Worm (Caenorhabditis elegans) whole organism, L2 larva: ENCODE results near the gene puf-8.
A peak's percentile ranks its signal among the peaks of the same experiment; 100 is the strongest.

Experiments
- C34F6.9 ChIP-seq: fragments of 150-350 bp; optimal IDR thresholded peaks from 2 replicates; lab custom pipeline; 2014; ENCODE audit warnings: missing biosample characterization, missing genetic modification characterization
- F13H6.1 ChIP-seq: sonication (generic microtip); optimal IDR thresholded peaks from 2 replicates; lab custom pipeline; 2016; ENCODE audit warnings: missing genetic modification characterization, missing compliant biosample characterization
- R02D3.7 ChIP-seq: fragments of 150-350 bp; optimal IDR thresholded peaks from 2 replicates; lab custom pipeline; 2014; ENCODE audit warnings: missing biosample characterization, missing genetic modification characterization
- alr-1 ChIP-seq: fragments of 150-350 bp; optimal IDR thresholded peaks from 2 replicates; lab custom pipeline; 2014; ENCODE audit warnings: missing biosample characterization, missing genetic modification characterization
- ama-1 ChIP-seq: fragments of 150-350 bp; optimal IDR thresholded peaks from 2 replicates; lab custom pipeline; 2018; ENCODE audit warnings: inconsistent platforms
- blmp-1 ChIP-seq: sonication (generic microtip); optimal IDR thresholded peaks from 2 replicates; lab custom pipeline; 2017; ENCODE audit warnings: missing genetic modification characterization, mild to moderate bottlenecking, missing compliant biosample characterization, antibody characterized with exemption, moderate library complexity; ENCODE audit not compliant: insufficient read depth
- ceh-16 ChIP-seq: fragments of 150-350 bp; optimal IDR thresholded peaks from 2 replicates; lab custom pipeline; 2014; ENCODE audit warnings: missing biosample characterization, missing genetic modification characterization
- ceh-82 ChIP-seq: fragments of 150-350 bp; optimal IDR thresholded peaks from 2 replicates; lab custom pipeline; 2014; ENCODE audit warnings: missing biosample characterization, missing genetic modification characterization
- crh-2 ChIP-seq: sonication (generic microtip); optimal IDR thresholded peaks from 2 replicates; lab custom pipeline; 2017; ENCODE audit warnings: missing biosample characterization, missing genetic modification characterization
- dmd-4 ChIP-seq: sonication (generic microtip); optimal IDR thresholded peaks from 2 replicates; lab custom pipeline; 2017; ENCODE audit warnings: missing biosample characterization, missing genetic modification characterization
- elt-3 ChIP-seq: sonication (generic microtip); optimal IDR thresholded peaks from 2 replicates; lab custom pipeline; 2017; ENCODE audit warnings: missing biosample characterization, missing genetic modification characterization
- fos-1 ChIP-seq: fragments of 150-350 bp; optimal IDR thresholded peaks from 2 replicates; lab custom pipeline; 2014; ENCODE audit warnings: missing biosample characterization, missing genetic modification characterization
- gmeb-1 ChIP-seq: fragments of 150-350 bp; optimal IDR thresholded peaks from 2 replicates; lab custom pipeline; 2014; ENCODE audit warnings: missing biosample characterization, missing genetic modification characterization
- lin-13 ChIP-seq: fragments of 150-350 bp; optimal IDR thresholded peaks from 2 replicates; lab custom pipeline; 2014; ENCODE audit warnings: missing biosample characterization, missing genetic modification reagents, missing genetic modification characterization
- lsy-2 ChIP-seq, 2 experiments: fragments of 150-350 bp in 1 of 2; sonication (generic microtip) in 1 of 2; optimal IDR thresholded peaks; 2 replicates each; lab custom pipeline; 2014 to 2017; ENCODE audit warnings: missing biosample characterization in 2 of 2, missing genetic modification characterization in 2 of 2
- mab-5 ChIP-seq: fragments of 150-350 bp; optimal IDR thresholded peaks from 2 replicates; lab custom pipeline; 2014; ENCODE audit warnings: missing biosample characterization, missing genetic modification characterization
- mbf-1 ChIP-seq: sonication (generic microtip); optimal IDR thresholded peaks from 2 replicates; lab custom pipeline; 2017; ENCODE audit warnings: missing biosample characterization, missing genetic modification characterization
- nhr-10 ChIP-seq: sonication (generic microtip); optimal IDR thresholded peaks from 2 replicates; lab custom pipeline; 2017; ENCODE audit warnings: missing biosample characterization, missing genetic modification characterization
- nhr-129 ChIP-seq: fragments of 150-350 bp; optimal IDR thresholded peaks from 2 replicates; lab custom pipeline; 2014; ENCODE audit warnings: missing biosample characterization, missing genetic modification characterization
- nhr-21 ChIP-seq: fragments of 150-350 bp; optimal IDR thresholded peaks from 2 replicates; lab custom pipeline; 2014; ENCODE audit warnings: missing biosample characterization, missing genetic modification characterization
- nhr-23 ChIP-seq: fragments of 150-350 bp; optimal IDR thresholded peaks from 2 replicates; lab custom pipeline; 2014; ENCODE audit warnings: missing biosample characterization, missing genetic modification reagents, missing genetic modification characterization
- nhr-237 ChIP-seq: fragments of 150-350 bp; optimal IDR thresholded peaks from 2 replicates; lab custom pipeline; 2014; ENCODE audit warnings: missing biosample characterization, missing genetic modification characterization
- nhr-6 ChIP-seq: fragments of 150-350 bp; optimal IDR thresholded peaks from 2 replicates; lab custom pipeline; 2014; ENCODE audit warnings: missing biosample characterization, missing genetic modification characterization
- peb-1 ChIP-seq: fragments of 150-350 bp; optimal IDR thresholded peaks from 2 replicates; lab custom pipeline; 2014; ENCODE audit warnings: missing biosample characterization, missing genetic modification characterization
- sem-4 ChIP-seq: fragments of 150-350 bp; optimal IDR thresholded peaks from 2 replicates; lab custom pipeline; 2014; ENCODE audit warnings: missing biosample characterization, missing genetic modification reagents, missing genetic modification characterization
- sma-3 ChIP-seq: sonication (generic microtip); optimal IDR thresholded peaks from 2 replicates; lab custom pipeline; 2016; ENCODE audit warnings: missing genetic modification reagents, missing genetic modification characterization, missing compliant biosample characterization
- sma-9 ChIP-seq, 2 experiments: fragments of 150-350 bp in 1 of 2; sonication (generic microtip) in 1 of 2; optimal IDR thresholded peaks; 2 replicates each; lab custom pipeline; 2014 to 2016; ENCODE audit warnings: missing genetic modification characterization in 2 of 2, mild to moderate bottlenecking in 1 of 2, missing biosample characterization in 1 of 2, missing compliant biosample characterization in 1 of 2, missing genetic modification reagents in 1 of 2, moderate library complexity in 1 of 2
- snpc-4 ChIP-seq: fragments of 150-350 bp; optimal IDR thresholded peaks from 2 replicates; lab custom pipeline; 2014; ENCODE audit warnings: missing biosample characterization, missing genetic modification characterization
- unc-39 ChIP-seq: fragments of 150-350 bp; optimal IDR thresholded peaks from 2 replicates; lab custom pipeline; 2014; ENCODE audit warnings: missing biosample characterization, missing genetic modification characterization
- unc-55 ChIP-seq: fragments of 150-350 bp; sonication (generic microtip); optimal IDR thresholded peaks from 3 replicates; lab custom pipeline; 2014; ENCODE audit warnings: missing biosample characterization, missing genetic modification reagents, missing genetic modification characterization
- unc-62 ChIP-seq: fragments of 150-350 bp; optimal IDR thresholded peaks from 2 replicates; lab custom pipeline; 2014; ENCODE audit warnings: missing biosample characterization, missing genetic modification reagents, missing genetic modification characterization
- ztf-1 ChIP-seq: fragments of 200-800 bp; sonication (Bioruptor generic); conservative IDR thresholded peaks from 2 replicates; pipeline ENCODE4 v1.3.6; 2022; ENCODE audit warnings: missing genetic modification characterization, missing compliant biosample characterization

Gene puf-8

DNA sequence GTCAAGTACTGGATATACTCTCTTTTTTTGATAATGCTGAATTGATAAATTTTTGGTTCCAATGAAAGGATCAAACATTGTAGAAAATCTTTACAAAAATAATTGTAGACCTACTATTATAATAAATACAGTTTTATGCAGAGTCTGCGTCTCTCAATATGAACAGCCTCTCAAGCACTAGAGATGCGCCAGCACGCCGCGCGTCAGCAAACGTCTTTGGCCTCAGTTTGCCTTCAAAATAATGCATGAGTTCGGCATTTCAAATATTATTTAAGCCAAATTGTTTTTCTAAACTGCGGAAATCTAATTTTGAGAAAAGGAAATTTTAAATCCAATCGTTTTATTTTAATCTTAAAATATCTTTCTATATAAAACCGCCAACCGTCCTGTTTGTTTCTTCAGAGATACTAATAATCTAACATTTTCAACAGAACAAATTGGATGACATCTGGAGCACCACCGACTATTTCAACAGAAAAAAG, 3.7 kb upstream of the puf-8 start, which contains the start of gene cul-4:
cul-4 (plus strand) TSS at position 432 of the 482 bp plus-strand sequence.
- peak; percentile 41 for TF ChIP-seq nhr-21 (tag; lab: Kevin White, UChicago)
- TF ChIP-seq nhr-237 (tag; lab: Kevin White, UChicago): no peak
- peak; percentile 26 for TF ChIP-seq R02D3.7 (tag; lab: Kevin White, UChicago)
- TF ChIP-seq alr-1: no peak
- TF ChIP-seq F13H6.1 (tag; lab: Kevin White, UChicago): no peak
- TF ChIP-seq lsy-2 (tag; optimal IDR thresholded peaks at IDR 0.05; lab: Kevin White, UChicago): peak in 1 of 2 experiments; percentile 74
- TF ChIP-seq mab-5 (tag; lab: Kevin White, UChicago): peak; percentile 30
- no peak for TF ChIP-seq ama-1
- no peak for TF ChIP-seq nhr-6 (tag; lab: Kevin White, UChicago)
- TF ChIP-seq sem-4 (tag; lab: Kevin White, UChicago): no peak
- TF ChIP-seq ztf-1 (GFP tag; lab: Robert Waterston, UW): no peak
- TF ChIP-seq blmp-1 (tag; lab: Kevin White, UChicago): peak; percentile 27
- TF ChIP-seq sma-9 (GFP tag; optimal IDR thresholded peaks at IDR 0.05; lab: Kevin White, UChicago): peak; percentile 91
- TF ChIP-seq sma-9 (tag; optimal IDR thresholded peaks at IDR 0.05; lab: Kevin White, UChicago): no peak
- peak; percentile 79 for TF ChIP-seq gmeb-1 (tag; lab: Kevin White, UChicago)
- no peak for TF ChIP-seq lin-13 (GFP tag; lab: Kevin White, UChicago)
- TF ChIP-seq C34F6.9 (tag; lab: Kevin White, UChicago): peak; percentile 81
- no peak for TF ChIP-seq ceh-16 (tag; lab: Kevin White, UChicago)
- TF ChIP-seq sma-3 (GFP tag; lab: Kevin White, UChicago): peak; percentile 71
- TF ChIP-seq dmd-4 (tag; lab: Kevin White, UChicago): no peak
- TF ChIP-seq nhr-129 (tag; lab: Kevin White, UChicago): peak; percentile 31

DNA sequence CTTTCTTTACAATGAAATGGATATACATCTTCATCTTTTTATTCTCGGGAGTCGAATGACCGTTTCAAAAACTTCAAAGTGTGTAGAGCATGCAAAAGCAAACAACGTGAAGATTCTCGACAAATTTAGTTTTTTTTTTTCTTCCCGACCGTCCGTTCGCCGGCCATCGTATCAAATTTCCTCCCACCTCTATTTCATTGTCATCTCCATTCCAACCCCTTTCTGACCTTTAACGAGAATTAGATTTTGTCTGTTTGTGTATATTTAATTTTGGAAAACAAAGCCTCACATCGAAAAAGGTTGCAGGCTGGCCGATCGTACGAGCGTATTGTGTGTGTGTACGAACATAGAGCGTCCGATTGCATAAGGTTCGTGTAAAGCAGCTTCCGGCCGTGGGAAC, 995 bp upstream of the puf-8 start, which contains the start of gene C30G12.1:
C30G12.1 (plus strand) TSS at position 301 of the 400 bp plus-strand sequence.
- TF ChIP-seq nhr-6 (tag; lab: Kevin White, UChicago): no peak
- no peak for TF ChIP-seq snpc-4
- TF ChIP-seq alr-1: no peak
- TF ChIP-seq unc-55 (GFP tag; lab: Kevin White, UChicago): no peak
- no peak for TF ChIP-seq nhr-23 (tag; lab: Kevin White, UChicago)
- TF ChIP-seq dmd-4 (tag; lab: Kevin White, UChicago): no peak
- no peak for TF ChIP-seq peb-1 (tag; lab: Kevin White, UChicago)
- no peak for TF ChIP-seq ceh-82 (tag; lab: Kevin White, UChicago)
- no peak for TF ChIP-seq elt-3
- TF ChIP-seq nhr-21 (tag; lab: Kevin White, UChicago): no peak
- no peak for TF ChIP-seq unc-39
- no peak for TF ChIP-seq crh-2 (tag; lab: Kevin White, UChicago)
- no peak for TF ChIP-seq unc-62 (GFP tag; lab: Kevin White, UChicago)
- TF ChIP-seq, all 48 proteins: peak for 0

DNA sequence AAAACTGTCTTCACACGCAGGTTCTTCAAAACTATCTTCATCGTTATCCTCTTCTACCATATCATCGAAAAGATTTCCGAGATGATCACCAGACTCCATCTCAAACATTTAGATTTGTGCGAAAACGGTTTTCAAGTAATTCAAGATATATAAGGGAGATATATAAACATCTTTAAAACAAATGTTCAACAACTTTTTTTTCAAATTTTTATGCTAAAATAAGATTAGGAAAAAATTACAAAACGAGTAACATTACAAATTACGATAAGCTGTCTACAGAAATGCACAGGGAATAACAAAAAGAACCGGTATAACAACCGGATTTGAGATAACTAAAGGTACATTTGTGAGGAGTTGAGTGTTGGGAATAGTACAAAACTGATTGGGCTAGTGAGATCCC, 2.1 kb downstream of the puf-8 start, which contains the start of gene C30G12.6:
C30G12.6 (minus strand) TSS at position 101 of the 400 bp plus-strand sequence.
- no peak for TF ChIP-seq lsy-2 (tag; optimal IDR thresholded peaks at IDR 0.05; lab: Kevin White, UChicago)
- TF ChIP-seq lin-13 (GFP tag; lab: Kevin White, UChicago): no peak
- TF ChIP-seq crh-2 (tag; lab: Kevin White, UChicago): no peak
- no peak for TF ChIP-seq nhr-10 (tag; lab: Kevin White, UChicago)
- TF ChIP-seq mbf-1 (tag; lab: Kevin White, UChicago): no peak
- TF ChIP-seq nhr-129 (tag; lab: Kevin White, UChicago): no peak
- TF ChIP-seq unc-62 (GFP tag; lab: Kevin White, UChicago): no peak
- no peak for TF ChIP-seq F13H6.1 (tag; lab: Kevin White, UChicago)
- no peak for TF ChIP-seq ceh-82 (tag; lab: Kevin White, UChicago)

DNA sequence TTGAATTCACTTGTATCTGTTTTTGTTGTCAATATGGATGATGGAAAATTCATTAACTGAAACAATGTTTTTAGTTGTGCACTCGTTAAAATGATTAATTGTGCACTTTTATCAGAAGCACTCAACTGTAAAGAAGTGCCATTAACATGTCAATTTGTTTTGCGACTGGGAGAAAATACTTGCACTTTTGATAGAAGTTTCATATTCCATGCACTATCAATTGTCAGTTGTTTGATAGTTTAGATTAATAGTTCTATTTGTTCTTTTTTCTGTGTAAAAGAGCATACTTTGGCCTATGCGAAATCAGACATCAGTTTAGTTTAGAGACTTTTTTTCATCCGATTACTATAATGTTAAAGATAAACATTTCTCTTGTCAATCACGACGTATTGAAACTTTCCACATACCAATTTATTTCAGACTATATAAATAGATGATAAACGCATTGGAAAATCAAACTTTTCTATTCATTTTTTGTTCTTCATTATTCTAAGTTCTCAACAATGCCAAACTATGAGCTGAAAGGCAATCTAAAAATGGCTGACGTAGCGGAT, 8.0 kb downstream of the puf-8 start, which contains the start of gene C30G12.2:
C30G12.2 (plus strand) TSS at position 504 of the 554 bp plus-strand sequence.
- TF ChIP-seq ceh-82 (tag; lab: Kevin White, UChicago) (no peak), sma-9 (GFP tag; optimal IDR thresholded peaks at IDR 0.05; lab: Kevin White, UChicago) (peak; percentile 41), sma-9 (tag; optimal IDR thresholded peaks at IDR 0.05; lab: Kevin White, UChicago) (no peak), gmeb-1 (tag; lab: Kevin White, UChicago) (no peak), fos-1 (tag; lab: Kevin White, UChicago) (peak; percentile 79)
- TF ChIP-seq, all 48 proteins: peak for 2
